Worm (Caenorhabditis elegans) whole organism, midembryonic: ENCODE results near the gene sid-2.
A peak's percentile ranks its signal among the peaks of the same experiment; 100 is the strongest.

Source experiments
- T22C8.4 ChIP-seq: fragments of 200-800 bp; sonication (Bioruptor generic); IDR thresholded peaks from 2 replicates; pipeline ENCODE4 v1.3.6; 2022; ENCODE audit warnings: missing genetic modification characterization, missing compliant biosample characterization
- cog-1 ChIP-seq: sonication (generic microtip); optimal IDR thresholded peaks from 2 replicates; lab custom pipeline; 2016; ENCODE audit warnings: missing genetic modification characterization, missing compliant biosample characterization
- flt-1 ChIP-seq: fragments of 200-800 bp; sonication (Bioruptor generic); IDR thresholded peaks from 2 replicates; pipeline ENCODE4 v1.3.6; 2022; ENCODE audit warnings: missing genetic modification characterization, missing compliant biosample characterization
- klf-2 ChIP-seq: fragments of 200-800 bp; sonication (Bioruptor generic); conservative IDR thresholded peaks from 2 replicates; pipeline ENCODE4 v1.3.6; 2022; ENCODE audit warnings: missing genetic modification reagents, missing genetic modification characterization, missing compliant biosample characterization
- med-1 ChIP-seq: sonication (generic microtip); optimal IDR thresholded peaks from 2 replicates; lab custom pipeline; 2017; ENCODE audit warnings: missing genetic modification characterization, mild to moderate bottlenecking, missing compliant biosample characterization, antibody characterized with exemption, missing genetic modification reagents; ENCODE audit not compliant: insufficient read depth
- ref-1 ChIP-seq: fragments of 200-800 bp; sonication (Bioruptor generic); conservative IDR thresholded peaks from 2 replicates; pipeline ENCODE4 v1.3.6; 2022; ENCODE audit warnings: missing genetic modification reagents, missing genetic modification characterization, missing compliant biosample characterization
- tab-1 ChIP-seq: fragments of 200-800 bp; sonication (Bioruptor generic); IDR thresholded peaks from 2 replicates; pipeline ENCODE4 v1.3.6; 2022; ENCODE audit warnings: missing genetic modification characterization, missing compliant biosample characterization
- ztf-23 ChIP-seq: fragments of 200-800 bp; sonication (Bioruptor generic); IDR thresholded peaks from 2 replicates; pipeline ENCODE4 v1.3.6; 2022; ENCODE audit warnings: missing genetic modification reagents, missing genetic modification characterization, missing compliant biosample characterization
- ztf-29 ChIP-seq: fragments of 200-800 bp; sonication (Bioruptor generic); IDR thresholded peaks from 2 replicates; pipeline ENCODE4 v1.3.6; 2022; ENCODE audit warnings: missing genetic modification reagents, missing genetic modification characterization, missing compliant biosample characterization

sid-2 gene

DNA sequence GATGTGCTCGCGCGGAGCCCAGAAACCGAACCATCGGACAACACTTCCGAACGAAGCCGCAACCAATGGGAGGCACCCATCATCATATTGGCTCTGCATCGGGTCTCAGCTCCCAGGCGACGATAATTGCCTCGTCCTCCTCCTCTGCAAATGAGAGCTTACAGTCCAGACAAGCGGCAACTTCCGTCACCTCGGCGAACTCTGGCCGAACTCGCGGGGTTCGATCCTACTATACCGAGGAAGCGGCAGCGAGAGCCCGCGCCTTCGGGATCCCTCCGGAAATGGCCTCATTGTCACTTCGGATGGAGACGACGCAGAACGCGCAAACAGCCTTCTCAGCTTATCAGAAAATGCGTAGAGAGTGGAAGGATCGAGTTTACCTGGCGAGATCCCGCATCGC lies 24.3 kb upstream of the sid-2 start:
- no peak for TF ChIP-seq med-1 (GFP tag; lab: Kevin White, UChicago)
- no peak for TF ChIP-seq ztf-29 (GFP tag; lab: Robert Waterston, UW)
- TF ChIP-seq klf-2 (GFP tag; lab: Robert Waterston, UW), result no peak
- no peak for TF ChIP-seq cog-1 (tag; lab: Kevin White, UChicago)
- no peak for TF ChIP-seq flt-1 (GFP tag; lab: Robert Waterston, UW)
- no peak for TF ChIP-seq ztf-23 (GFP tag; lab: Robert Waterston, UW)
- no peak for TF ChIP-seq T22C8.4 (GFP tag; lab: Robert Waterston, UW)
- no peak for TF ChIP-seq tab-1 (GFP tag; lab: Robert Waterston, UW)
- no peak for TF ChIP-seq ref-1 (GFP tag; lab: Robert Waterston, UW)

DNA sequence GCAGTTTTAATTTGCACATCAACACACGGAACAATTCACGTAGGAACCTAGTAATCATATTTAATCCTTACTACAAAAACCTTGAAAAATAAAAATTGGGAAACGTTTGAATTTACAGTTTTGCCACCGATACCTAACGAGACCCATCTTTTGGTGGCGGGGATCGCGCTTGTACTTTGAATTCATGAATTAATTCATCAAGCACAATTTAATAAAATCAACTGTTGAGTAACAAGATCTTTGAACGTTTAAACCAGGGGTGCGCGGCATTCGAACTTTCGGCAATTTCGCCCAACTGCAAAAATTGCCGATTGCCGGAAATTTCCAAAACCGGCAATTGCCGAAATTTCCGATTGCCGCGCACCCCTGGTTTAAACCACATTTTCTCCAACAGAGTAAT lies 22.6 kb upstream of the sid-2 start:
- TF ChIP-seq tab-1 (GFP tag; lab: Robert Waterston, UW) (no peak), ztf-23 (GFP tag; lab: Robert Waterston, UW) (no peak), T22C8.4 (GFP tag; lab: Robert Waterston, UW) (no peak), ref-1 (GFP tag; lab: Robert Waterston, UW) (no peak), ztf-29 (GFP tag; lab: Robert Waterston, UW) (no peak)

- TF ChIP-seq T22C8.4 (GFP tag; lab: Robert Waterston, UW), result no peak
These were observed 21.3 kb upstream of the sid-2 start for ce11 chrIII:13657975-13658374.

ce11 chrIII:13659028-13659427 lies 20.2 kb upstream of the sid-2 start:
- TF ChIP-seq med-1 (GFP tag; lab: Kevin White, UChicago) (no peak), ztf-29 (GFP tag; lab: Robert Waterston, UW) (no peak), ref-1 (GFP tag; lab: Robert Waterston, UW) (no peak), T22C8.4 (GFP tag; lab: Robert Waterston, UW) (no peak), flt-1 (GFP tag; lab: Robert Waterston, UW) (no peak), klf-2 (GFP tag; lab: Robert Waterston, UW) (no peak), tab-1 (GFP tag; lab: Robert Waterston, UW) (no peak), ztf-23 (GFP tag; lab: Robert Waterston, UW) (no peak), cog-1 (tag; lab: Kevin White, UChicago) (no peak)

ce11 chrIII:13660123-13660522 lies 19.1 kb upstream of the sid-2 start:
- TF ChIP-seq tab-1 (GFP tag; lab: Robert Waterston, UW) (no peak), flt-1 (GFP tag; lab: Robert Waterston, UW) (0 out of 2 replicates have a peak, but pooled peaks have one; percentile 58), ztf-29 (GFP tag; lab: Robert Waterston, UW) (no peak)

- TF ChIP-seq ref-1 (GFP tag; lab: Robert Waterston, UW), result no peak
- no peak for TF ChIP-seq ztf-29 (GFP tag; lab: Robert Waterston, UW)
- TF ChIP-seq med-1 (GFP tag; lab: Kevin White, UChicago), result no peak
- TF ChIP-seq T22C8.4 (GFP tag; lab: Robert Waterston, UW), result no peak
- TF ChIP-seq flt-1 (GFP tag; lab: Robert Waterston, UW), result no peak
- no peak for TF ChIP-seq tab-1 (GFP tag; lab: Robert Waterston, UW)
- TF ChIP-seq klf-2 (GFP tag; lab: Robert Waterston, UW), result no peak
- TF ChIP-seq cog-1 (tag; lab: Kevin White, UChicago), result no peak
- no peak for TF ChIP-seq ztf-23 (GFP tag; lab: Robert Waterston, UW)
These were observed 12.8 kb upstream of the sid-2 start for ce11 chrIII:13666406-13666805.

DNA sequence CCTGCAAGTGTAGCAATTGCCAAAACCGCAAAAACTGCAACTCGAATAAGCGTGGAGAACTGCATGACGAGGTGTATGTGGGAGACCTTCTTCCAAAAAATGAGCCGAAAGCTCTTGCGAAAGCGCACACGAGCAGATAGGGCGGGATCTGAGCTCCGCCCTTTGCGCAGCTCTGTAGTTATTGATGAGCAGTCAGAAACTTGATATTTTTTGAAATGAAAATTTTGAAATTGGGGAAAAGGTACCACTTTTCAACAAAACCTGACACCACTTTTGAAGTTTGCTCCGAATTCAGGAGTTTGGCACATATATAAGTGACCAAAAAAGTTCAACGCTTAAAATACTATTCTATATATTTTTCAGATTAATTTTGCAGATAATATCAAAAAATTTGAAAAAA lies 11.5 kb upstream of the sid-2 start, which contains the start of gene flp-15:
Gene flp-15 (minus strand): TSS at position 101 of the 400 bp plus-strand sequence.
- no peak for TF ChIP-seq ztf-23 (GFP tag; lab: Robert Waterston, UW)
- TF ChIP-seq tab-1 (GFP tag; lab: Robert Waterston, UW), result no peak
- no peak for TF ChIP-seq ztf-29 (GFP tag; lab: Robert Waterston, UW)
- TF ChIP-seq klf-2 (GFP tag; lab: Robert Waterston, UW), result no peak
- TF ChIP-seq ref-1 (GFP tag; lab: Robert Waterston, UW), result no peak
- TF ChIP-seq cog-1 (tag; lab: Kevin White, UChicago), result no peak
- no peak for TF ChIP-seq flt-1 (GFP tag; lab: Robert Waterston, UW)
- no peak for TF ChIP-seq med-1 (GFP tag; lab: Kevin White, UChicago)
- TF ChIP-seq T22C8.4 (GFP tag; lab: Robert Waterston, UW), result no peak

DNA sequence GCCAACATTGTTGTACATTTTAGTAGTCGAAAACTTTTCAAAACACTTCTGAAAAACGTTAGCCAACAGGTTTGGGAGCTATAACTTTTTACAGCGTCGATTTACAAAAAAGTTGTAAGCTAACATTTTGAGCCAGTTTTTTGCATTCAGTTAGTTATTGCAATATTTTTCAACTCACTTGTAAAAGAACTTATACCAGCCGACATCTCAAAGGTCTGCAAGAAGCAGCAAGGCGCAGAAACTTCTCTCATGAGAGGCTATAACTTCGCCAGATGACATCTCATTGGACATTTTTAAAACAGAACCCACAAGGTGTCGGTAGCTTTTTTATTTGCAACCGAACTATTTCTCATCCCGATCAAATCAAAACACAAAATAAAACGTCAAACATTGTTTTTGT lies 9.7 kb upstream of the sid-2 start:
- TF ChIP-seq T22C8.4 (GFP tag; lab: Robert Waterston, UW) (no peak), ztf-23 (GFP tag; lab: Robert Waterston, UW) (no peak), klf-2 (GFP tag; lab: Robert Waterston, UW) (no peak), ref-1 (GFP tag; lab: Robert Waterston, UW) (no peak), cog-1 (tag; lab: Kevin White, UChicago) (no peak), med-1 (GFP tag; lab: Kevin White, UChicago) (no peak), tab-1 (GFP tag; lab: Robert Waterston, UW) (no peak), flt-1 (GFP tag; lab: Robert Waterston, UW) (no peak), ztf-29 (GFP tag; lab: Robert Waterston, UW) (no peak)

DNA sequence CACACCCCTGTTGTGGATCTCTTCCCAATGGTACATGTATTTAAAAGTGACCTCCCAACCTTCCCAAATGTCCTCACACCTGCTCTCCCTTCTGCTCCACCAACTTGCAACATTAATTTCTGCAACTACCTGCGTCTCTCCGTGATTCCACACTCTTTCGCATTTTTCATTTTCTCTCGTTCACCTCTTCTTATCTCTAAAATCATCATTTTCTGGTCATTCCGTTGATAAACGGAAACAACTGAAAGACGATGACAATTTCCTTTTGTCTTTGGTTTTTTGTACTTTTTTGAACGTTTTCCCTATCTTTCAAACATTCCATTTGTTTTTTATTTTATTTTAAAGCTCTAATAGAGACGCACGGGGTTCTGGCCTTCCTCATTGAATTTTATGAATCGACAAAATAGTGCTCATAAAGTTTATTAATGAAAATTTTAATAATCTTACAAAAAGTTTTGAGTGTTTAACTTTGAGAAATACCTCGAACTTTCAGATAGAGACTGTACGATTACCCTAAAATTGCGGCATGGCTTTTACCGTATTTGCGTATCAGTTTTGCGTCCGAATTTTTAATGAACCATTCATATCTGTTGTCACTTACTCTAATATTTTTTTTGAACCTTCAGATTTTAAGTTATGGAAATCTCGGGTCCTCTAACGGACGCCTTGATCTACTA lies 6.5 kb upstream of the sid-2 start, which contains the start of gene aqp-11:
Gene aqp-11 (plus strand): TSS at position 627 of the 677 bp plus-strand sequence.
- no peak for TF ChIP-seq T22C8.4 (GFP tag; lab: Robert Waterston, UW)
- TF ChIP-seq med-1 (GFP tag; lab: Kevin White, UChicago), result no peak
- TF ChIP-seq tab-1 (GFP tag; lab: Robert Waterston, UW), result no peak
- TF ChIP-seq ztf-23 (GFP tag; lab: Robert Waterston, UW), result no peak
